Fruit fly (Drosophila melanogaster) whole organism, prepupa: ENCODE measurements around the gene CG7024.

Experiments
- CG10631 ChIP-seq: fragments of 200-800 bp; sonication (Bioruptor generic); optimal IDR thresholded peaks from 2 replicates; lab custom pipeline; 2016; ENCODE audit warnings: missing biosample characterization, missing genetic modification characterization
- CG10669 ChIP-seq: fragments of 200-800 bp; sonication (Bioruptor generic); optimal IDR thresholded peaks from 3 replicates; lab custom pipeline; 2018; ENCODE audit warnings: missing biosample characterization, mild to moderate bottlenecking, missing genetic modification characterization, moderate library complexity
- CG11294 ChIP-seq: fragments of 200-800 bp; sonication (Bioruptor generic); IDR thresholded peaks from 2 replicates; pipeline ENCODE4 v1.3.6; 2022; ENCODE audit warnings: missing biosample characterization, missing genetic modification characterization
- CG11902 ChIP-seq: fragments of 200-800 bp; sonication (Bioruptor generic); optimal IDR thresholded peaks from 3 replicates; lab custom pipeline; 2016; ENCODE audit warnings: missing biosample characterization, missing genetic modification characterization
- CG15336 ChIP-seq: fragments of 200-800 bp; sonication (Bioruptor generic); IDR thresholded peaks from 2 replicates; pipeline ENCODE4 v1.3.6; 2022; ENCODE audit warnings: missing biosample characterization, missing genetic modification characterization
- CG1621 ChIP-seq: fragments of 200-800 bp; sonication (Bioruptor generic); optimal IDR thresholded peaks from 3 replicates; lab custom pipeline; 2018; ENCODE audit warnings: missing biosample characterization, mild to moderate bottlenecking, missing genetic modification characterization
- CG16779 ChIP-seq: fragments of 200-800 bp; sonication (Bioruptor generic); optimal IDR thresholded peaks from 3 replicates; lab custom pipeline; 2017; ENCODE audit warnings: missing biosample characterization, mild to moderate bottlenecking, missing genetic modification characterization
- CG3032 ChIP-seq: fragments of 200-800 bp; optimal IDR thresholded peaks from 2 replicates; lab custom pipeline; 2019; ENCODE audit warnings: missing biosample characterization, mild to moderate bottlenecking, missing genetic modification characterization, moderate library complexity
- CG31627 ChIP-seq: fragments of 200-800 bp; sonication (Bioruptor generic); optimal IDR thresholded peaks from 3 replicates; lab custom pipeline; 2016; ENCODE audit warnings: missing biosample characterization, missing genetic modification characterization
- CG32006 ChIP-seq: fragments of 200-800 bp; sonication (Bioruptor generic); optimal IDR thresholded peaks from 3 replicates; lab custom pipeline; 2017; ENCODE audit warnings: missing biosample characterization, mild to moderate bottlenecking, missing genetic modification characterization
- CG34406 ChIP-seq: fragments of 200-800 bp; sonication (Bioruptor generic); optimal IDR thresholded peaks from 3 replicates; lab custom pipeline; 2016; ENCODE audit warnings: missing biosample characterization, missing genetic modification characterization
- CG4318 ChIP-seq: fragments of 200-800 bp; sonication (Bioruptor generic); optimal IDR thresholded peaks from 3 replicates; lab custom pipeline; 2017; ENCODE audit warnings: missing biosample characterization, mild to moderate bottlenecking, missing genetic modification characterization
- CG6163 ChIP-seq: fragments of 200-800 bp; sonication (Bioruptor generic); IDR thresholded peaks from 3 replicates; pipeline ENCODE4 v1.3.6; 2022; ENCODE audit warnings: missing biosample characterization, missing genetic modification characterization
- CG6276 ChIP-seq: fragments of 200-800 bp; sonication (Bioruptor generic); optimal IDR thresholded peaks from 2 replicates; lab custom pipeline; 2017; ENCODE audit warnings: missing biosample characterization, mild to moderate bottlenecking, missing genetic modification characterization
- CG6792 ChIP-seq: fragments of 200-800 bp; sonication (Bioruptor generic); optimal IDR thresholded peaks from 3 replicates; lab custom pipeline; 2016; ENCODE audit warnings: missing biosample characterization, missing genetic modification characterization
- CG6854 ChIP-seq: fragments of 200-800 bp; sonication (Bioruptor generic); optimal IDR thresholded peaks from 2 replicates; lab custom pipeline; 2017; ENCODE audit warnings: missing biosample characterization, mild to moderate bottlenecking, missing genetic modification characterization
- CG7368 ChIP-seq: fragments of 200-800 bp; sonication (Bioruptor generic); optimal IDR thresholded peaks from 3 replicates; lab custom pipeline; 2016; ENCODE audit warnings: missing biosample characterization, missing genetic modification characterization
- CG8119 ChIP-seq: fragments of 200-800 bp; sonication (Bioruptor generic); IDR thresholded peaks from 3 replicates; pipeline ENCODE4 v1.3.6; 2022; ENCODE audit warnings: missing biosample characterization, missing genetic modification characterization
- CG8319 ChIP-seq: fragments of 200-800 bp; sonication (Bioruptor generic); optimal IDR thresholded peaks from 3 replicates; lab custom pipeline; 2016; ENCODE audit warnings: missing biosample characterization, missing genetic modification characterization
- CG8632 ChIP-seq: fragments of 200-800 bp; sonication (Bioruptor generic); optimal IDR thresholded peaks from 3 replicates; lab custom pipeline; 2016; ENCODE audit warnings: missing biosample characterization, missing genetic modification characterization
- CG9139 ChIP-seq: fragments of 200-800 bp; sonication (Bioruptor generic); optimal IDR thresholded peaks from 3 replicates; lab custom pipeline; 2017; ENCODE audit warnings: missing biosample characterization, mild to moderate bottlenecking, missing genetic modification characterization
- Eip75B ChIP-seq: fragments of 200-800 bp; sonication (Bioruptor generic); optimal IDR thresholded peaks from 3 replicates; lab custom pipeline; 2016; ENCODE audit warnings: missing biosample characterization, missing genetic modification characterization
- Eip78C ChIP-seq: fragments of 200-800 bp; sonication (Bioruptor generic); peaks from one replicate; lab custom pipeline; 2016; ENCODE audit warnings: missing biosample characterization, missing genetic modification characterization
- Ets21C ChIP-seq: fragments of 200-800 bp; sonication (Bioruptor generic); optimal IDR thresholded peaks from 3 replicates; lab custom pipeline; 2016; ENCODE audit warnings: missing biosample characterization, missing genetic modification characterization
- Ets96B ChIP-seq: fragments of 200-800 bp; optimal IDR thresholded peaks from 2 replicates; lab custom pipeline; 2019; ENCODE audit warnings: missing biosample characterization, mild to moderate bottlenecking, missing genetic modification characterization, moderate library complexity
- Gug ChIP-seq: fragments of 200-800 bp; sonication (Bioruptor generic); IDR thresholded peaks from 2 replicates; pipeline ENCODE4 v1.3.6; 2022; ENCODE audit warnings: missing biosample characterization, missing genetic modification characterization
- Hr39 ChIP-seq: fragments of 200-800 bp; sonication (Bioruptor generic); optimal IDR thresholded peaks from 2 replicates; lab custom pipeline; 2016; ENCODE audit warnings: missing biosample characterization, missing genetic modification characterization
- Hr4 ChIP-seq: fragments of 200-800 bp; sonication (Bioruptor generic); optimal IDR thresholded peaks from 3 replicates; lab custom pipeline; 2016; ENCODE audit warnings: missing biosample characterization, missing genetic modification characterization
- Lpt ChIP-seq: fragments of 200-800 bp; sonication (Bioruptor generic); optimal IDR thresholded peaks from 3 replicates; lab custom pipeline; 2016; ENCODE audit warnings: missing biosample characterization, missing genetic modification characterization
- Met ChIP-seq: fragments of 200-800 bp; sonication (Bioruptor generic); optimal IDR thresholded peaks from 3 replicates; lab custom pipeline; 2016; ENCODE audit warnings: missing biosample characterization, missing genetic modification characterization
- OdsH ChIP-seq: fragments of 200-800 bp; sonication (Bioruptor generic); optimal IDR thresholded peaks from 3 replicates; lab custom pipeline; 2016; ENCODE audit warnings: missing biosample characterization, missing genetic modification characterization
- Smox ChIP-seq: fragments of 200-800 bp; sonication (Bioruptor generic); optimal IDR thresholded peaks from 3 replicates; lab custom pipeline; 2016; ENCODE audit warnings: missing biosample characterization, missing genetic modification characterization
- Sox102F ChIP-seq: fragments of 200-800 bp; sonication (Bioruptor generic); optimal IDR thresholded peaks from 2 replicates; lab custom pipeline; 2016; ENCODE audit warnings: missing biosample characterization, mild to moderate bottlenecking, missing genetic modification characterization
- Sox14 ChIP-seq: fragments of 200-800 bp; sonication (Bioruptor generic); optimal IDR thresholded peaks from 3 replicates; lab custom pipeline; 2016; ENCODE audit warnings: missing biosample characterization, missing genetic modification characterization
- acj6 ChIP-seq: fragments of 200-800 bp; sonication (Bioruptor generic); optimal IDR thresholded peaks from 3 replicates; lab custom pipeline; 2016; ENCODE audit warnings: missing biosample characterization, missing genetic modification characterization
- cyc ChIP-seq: fragments of 200-800 bp; sonication (Bioruptor generic); optimal IDR thresholded peaks from 3 replicates; lab custom pipeline; 2016; ENCODE audit warnings: missing biosample characterization, missing genetic modification characterization
- dac ChIP-seq: fragments of 200-800 bp; sonication (Bioruptor generic); optimal IDR thresholded peaks from 2 replicates; lab custom pipeline; 2017; ENCODE audit warnings: missing biosample characterization, mild to moderate bottlenecking, missing genetic modification characterization
- dsx ChIP-seq: fragments of 200-800 bp; optimal IDR thresholded peaks from 3 replicates; lab custom pipeline; 2019; ENCODE audit warnings: missing biosample characterization, mild to moderate bottlenecking, missing genetic modification characterization, moderate library complexity; ENCODE audit not compliant: poor library complexity, severe bottlenecking
- eg ChIP-seq: fragments of 200-800 bp; sonication (Bioruptor generic); IDR thresholded peaks from 3 replicates; pipeline ENCODE4 v1.3.6; 2022; ENCODE audit warnings: missing biosample characterization, missing genetic modification characterization
- esn ChIP-seq: fragments of 200-800 bp; sonication (Bioruptor generic); optimal IDR thresholded peaks from 2 replicates; lab custom pipeline; 2016; ENCODE audit warnings: missing biosample characterization, mild to moderate bottlenecking, missing genetic modification characterization, moderate library complexity
- fd59A ChIP-seq: fragments of 200-800 bp; sonication (Bioruptor generic); optimal IDR thresholded peaks from 2 replicates; lab custom pipeline; 2017; ENCODE audit warnings: missing biosample characterization, mild to moderate bottlenecking, missing genetic modification characterization, missing genetic modification reagents
- fd85E ChIP-seq: fragments of 200-800 bp; sonication (Bioruptor generic); optimal IDR thresholded peaks from 3 replicates; lab custom pipeline; 2016; ENCODE audit warnings: missing biosample characterization, missing genetic modification characterization
- fkh ChIP-seq: fragments of 200-800 bp; sonication (Bioruptor generic); optimal IDR thresholded peaks from 3 replicates; lab custom pipeline; 2017; ENCODE audit warnings: missing biosample characterization, mild to moderate bottlenecking, missing genetic modification characterization, moderate library complexity
- lz ChIP-seq: fragments of 200-800 bp; sonication (Bioruptor generic); optimal IDR thresholded peaks from 3 replicates; lab custom pipeline; 2016; ENCODE audit warnings: missing biosample characterization, missing genetic modification characterization
- net ChIP-seq: fragments of 200-800 bp; sonication (Bioruptor generic); optimal IDR thresholded peaks from 3 replicates; lab custom pipeline; 2016; ENCODE audit warnings: missing biosample characterization, missing genetic modification characterization
- salr ChIP-seq, 2 experiments: fragments of 200-800 bp; sonication (Bioruptor generic); optimal IDR thresholded peaks; 3 replicates each; lab custom pipeline; 2016 to 2018; ENCODE audit warnings: missing biosample characterization in 2 of 2, missing genetic modification characterization in 2 of 2, mild to moderate bottlenecking in 1 of 2
- spab ChIP-seq: fragments of 200-800 bp; sonication (Bioruptor generic); optimal IDR thresholded peaks from 2 replicates; lab custom pipeline; 2017; ENCODE audit warnings: missing biosample characterization, mild to moderate bottlenecking, missing genetic modification characterization, missing genetic modification reagents
- ss ChIP-seq, 2 experiments: fragments of 200-800 bp; sonication (Bioruptor generic); optimal IDR thresholded peaks; 2 replicates in 1 of 2; 3 replicates in 1 of 2; lab custom pipeline; 2017 to 2018; ENCODE audit warnings: mild to moderate bottlenecking in 2 of 2, missing biosample characterization in 2 of 2, missing genetic modification characterization in 2 of 2, moderate library complexity in 1 of 2
- svp ChIP-seq: fragments of 200-800 bp; sonication (Bioruptor generic); peaks from one replicate; lab custom pipeline; 2016; ENCODE audit warnings: missing biosample characterization, missing genetic modification characterization
- topi ChIP-seq: fragments of 200-800 bp; sonication (Bioruptor generic); optimal IDR thresholded peaks from 3 replicates; lab custom pipeline; 2016; ENCODE audit warnings: missing biosample characterization, missing genetic modification characterization
- vri ChIP-seq: fragments of 200-800 bp; sonication (Bioruptor generic); optimal IDR thresholded peaks from 3 replicates; lab custom pipeline; 2016; ENCODE audit warnings: missing biosample characterization, mild to moderate bottlenecking, missing genetic modification characterization

CG7024 gene

DNA sequence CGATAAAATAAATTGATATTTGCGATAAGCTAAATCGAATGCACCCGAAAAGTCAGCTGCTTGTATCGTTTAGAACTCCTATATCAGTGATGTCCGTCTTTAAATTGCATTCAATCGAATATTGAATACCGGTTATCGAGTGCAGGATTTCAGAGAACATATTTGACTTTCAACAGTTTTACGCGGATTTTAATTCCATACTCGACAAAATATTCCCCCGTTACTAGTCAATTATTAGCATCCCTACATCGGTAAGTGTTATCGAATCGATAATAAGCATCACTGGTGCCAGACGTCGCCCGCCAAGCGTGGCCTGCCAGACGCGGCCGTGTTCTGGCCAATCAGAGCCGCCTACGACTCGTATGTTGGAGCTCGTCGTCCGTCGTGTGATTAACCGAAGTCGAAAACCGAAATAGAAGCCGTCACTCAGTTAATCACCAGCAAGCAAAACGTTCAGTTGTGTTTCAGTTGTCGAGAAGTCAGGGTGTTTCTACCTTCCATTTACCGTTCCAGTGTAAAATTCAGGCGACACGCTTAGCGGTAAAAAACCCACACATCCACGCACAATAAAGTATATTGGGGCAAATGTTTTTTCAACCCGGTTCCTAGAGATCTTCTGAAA lies 17.2 kb upstream of the CG7024 start, which contains the start of gene ctp:
TSS of gene ctp (plus strand) at position 23 of the 622 bp plus-strand sequence.
- TF ChIP-seq net (GFP tag; lab: Kevin White, UChicago) (peak; percentile 48), salr (GFP tag; optimal IDR thresholded peaks at IDR 0.05; lab: Kevin White, UChicago) (no peak), Lpt (GFP tag; lab: Kevin White, UChicago) (peak; percentile 16), Eip78C (peak; percentile 66), topi (GFP tag; lab: Kevin White, UChicago) (peak; percentile 38), CG6163 (GFP tag; lab: Robert Waterston, UW) (peak; percentile 56; the same call in 1 of the 3 replicates), Smox (peak; percentile 46), acj6 (GFP tag; lab: Kevin White, UChicago) (peak; percentile 44), CG31627 (GFP tag; lab: Kevin White, UChicago) (peak; percentile 43), CG11902 (GFP tag; lab: Kevin White, UChicago) (no peak), CG6276 (GFP tag; lab: Kevin White, UChicago) (no peak), Eip75B (GFP tag; lab: Kevin White, UChicago) (peak; percentile 6), fd59A (GFP tag; lab: Kevin White, UChicago) (no peak), CG1621 (tag; lab: Kevin White, UChicago) (no peak), Hr4 (peak; percentile 20), fkh (no peak), esn (GFP tag; lab: Kevin White, UChicago) (peak; percentile 60), cyc (GFP tag; lab: Kevin White, UChicago) (peak; percentile 18), dsx (GFP tag; lab: Kevin White, UChicago) (peak; percentile 38), dac (GFP tag; lab: Kevin White, UChicago) (no peak), OdsH (GFP tag; lab: Kevin White, UChicago) (peak; percentile 43), Hr39 (GFP tag; lab: Kevin White, UChicago) (peak; percentile 43), Gug (GFP tag; lab: Robert Waterston, UW) (0 out of 2 replicates have a peak, but pooled peaks have one; percentile 10), Sox102F (GFP tag; lab: Kevin White, UChicago) (peak; percentile 59), CG8632 (GFP tag; lab: Kevin White, UChicago) (no peak), CG16779 (tag; lab: Kevin White, UChicago) (peak; percentile 63), lz (peak; percentile 33), Ets21C (no peak), CG9139 (GFP tag; lab: Kevin White, UChicago) (no peak), CG8119 (GFP tag; lab: Robert Waterston, UW) (0 out of 3 replicates have a peak, but pooled peaks have one; percentile 24), CG6792 (GFP tag; lab: Kevin White, UChicago) (peak; percentile 29), ss (GFP tag; optimal IDR thresholded peaks at IDR 0.05; lab: Kevin White, UChicago) (peak; percentile 50 to 56), spab (GFP tag; lab: Kevin White, UChicago) (no peak), Sox14 (GFP tag; lab: Kevin White, UChicago) (peak; percentile 32), CG10669 (GFP tag; lab: Kevin White, UChicago) (no peak), fd85E (GFP tag; lab: Kevin White, UChicago) (peak; percentile 16), Met (peak; percentile 40), CG32006 (GFP tag; lab: Kevin White, UChicago) (peak; percentile 32), CG3032 (tag; lab: Kevin White, UChicago) (peak; percentile 3), eg (GFP tag; lab: Robert Waterston, UW) (peak; percentile 52; the same call in 1 of the 3 replicates), CG34406 (GFP tag; lab: Kevin White, UChicago) (no peak), CG8319 (GFP tag; lab: Kevin White, UChicago) (peak; percentile 6), svp (GFP tag; lab: Kevin White, UChicago) (peak; percentile 67), Ets96B (tag; lab: Kevin White, UChicago) (peak; percentile 15), CG4318 (GFP tag; lab: Kevin White, UChicago) (no peak), CG11294 (GFP tag; lab: Robert Waterston, UW) (no peak), CG7368 (GFP tag; lab: Kevin White, UChicago) (peak; percentile 34), CG6854 (GFP tag; lab: Kevin White, UChicago) (peak; percentile 47), vri (GFP tag; lab: Kevin White, UChicago) (peak; percentile 60), CG15336 (GFP tag; lab: Robert Waterston, UW) (peak; percentile 15; the same call in 1 of the 2 replicates), CG10631 (GFP tag; lab: Kevin White, UChicago) (peak; percentile 36)
